Worm (Caenorhabditis elegans): ENCODE data around the gene pgm-3.

The pgm-3 gene

DNA sequence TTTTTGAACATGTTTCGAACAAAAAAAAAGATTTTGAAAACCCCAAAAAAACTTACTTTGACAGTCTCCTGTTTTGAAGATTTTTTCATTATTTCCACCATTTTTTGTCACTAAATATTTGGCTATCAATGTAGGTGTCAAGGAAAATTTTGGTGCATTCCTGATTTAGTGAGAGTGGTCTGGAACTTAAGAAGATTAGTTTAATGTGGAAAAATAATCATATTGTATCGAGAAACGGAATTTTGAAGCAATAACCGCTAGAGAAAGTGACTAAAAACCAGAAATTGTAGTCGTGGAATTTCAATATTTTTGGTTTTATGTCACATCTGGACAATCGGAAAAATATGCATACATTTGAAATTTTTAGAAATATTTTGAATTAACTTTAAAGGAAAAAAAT is 36.4 kb downstream of the pgm-3 start, which contains the start of the genes F20C5.11 and klp-11:
Gene F20C5.11, minus strand, starts transcription at position 101 of the 400 bp plus-strand sequence.
Gene klp-11, minus strand, starts transcription at position 171 of the 400 bp plus-strand sequence.
- TF ChIP-seq ztf-23 (GFP tag; IDR thresholded peaks at IDR 0.05) = no peak
- TF ChIP-seq flt-1 (GFP tag; IDR thresholded peaks at IDR 0.05) = no peak
- TF ChIP-seq T22C8.4 (GFP tag; IDR thresholded peaks at IDR 0.05) = no peak
- TF ChIP-seq klf-2 (GFP tag; conservative IDR thresholded peaks at IDR 0.05) = no peak
- TF ChIP-seq med-1 (GFP tag; optimal IDR thresholded peaks at IDR 0.05; ENCODE audit: insufficient read depth) = no peak
- TF ChIP-seq ref-1 (GFP tag; conservative IDR thresholded peaks at IDR 0.05) = no peak
- no peak for TF ChIP-seq tab-1 (GFP tag; IDR thresholded peaks at IDR 0.05)
- no peak for TF ChIP-seq ztf-29 (GFP tag; IDR thresholded peaks at IDR 0.05)
- no peak for TF ChIP-seq cog-1 (tag; optimal IDR thresholded peaks at IDR 0.05)

DNA sequence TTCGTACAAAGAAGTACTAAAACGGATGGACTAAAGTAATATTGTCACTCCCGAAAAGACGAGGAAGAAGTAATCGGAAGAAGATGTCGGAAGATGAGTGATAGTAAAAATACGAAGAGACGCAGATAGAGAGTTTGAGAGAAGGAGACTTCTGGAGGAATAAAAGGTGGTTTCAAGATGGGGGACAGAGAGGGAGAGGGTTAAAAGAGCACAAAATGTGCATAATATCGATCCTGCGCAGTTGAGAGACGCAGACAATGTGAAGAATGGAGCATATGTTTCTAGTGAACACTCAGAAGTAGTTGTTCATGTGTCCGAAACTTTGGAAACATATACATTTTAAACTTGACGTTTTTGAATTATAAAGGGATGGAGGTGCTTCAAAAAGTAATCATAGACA is 36.9 kb downstream of the pgm-3 start:
- peak; percentile 74 for TF ChIP-seq T22C8.4 (GFP tag; IDR thresholded peaks at IDR 0.05)
- no peak for TF ChIP-seq ztf-29 (GFP tag; IDR thresholded peaks at IDR 0.05)
- peak; percentile 47 for TF ChIP-seq cog-1 (tag; optimal IDR thresholded peaks at IDR 0.05)

DNA sequence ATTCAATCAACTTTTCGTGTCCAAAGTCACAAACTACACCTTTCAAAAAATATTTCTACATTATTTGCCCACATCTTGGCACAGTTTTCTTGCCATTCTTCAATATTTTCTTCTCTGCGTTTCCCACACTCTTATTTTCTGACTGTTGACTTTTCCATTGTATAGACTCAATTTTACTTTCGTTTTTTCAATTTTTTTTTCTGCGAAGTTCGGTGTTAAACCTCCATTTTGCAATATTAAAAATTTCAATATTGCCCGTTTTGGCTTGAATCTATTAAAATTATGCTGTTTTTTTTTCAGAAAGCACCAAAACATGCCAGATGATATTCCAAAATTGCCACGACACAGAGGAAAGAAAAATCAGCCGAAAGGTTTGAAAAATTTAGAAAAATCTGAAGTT is 39.0 kb downstream of the pgm-3 start, which contains the start of gene cdc-50.B:
Gene cdc-50.B, plus strand, starts transcription at position 301 of the 400 bp plus-strand sequence.
- no peak for TF ChIP-seq med-1 (GFP tag; optimal IDR thresholded peaks at IDR 0.05; ENCODE audit: insufficient read depth)
- TF ChIP-seq T22C8.4 (GFP tag; IDR thresholded peaks at IDR 0.05) = no peak
- no peak for TF ChIP-seq klf-2 (GFP tag; conservative IDR thresholded peaks at IDR 0.05)
- TF ChIP-seq ztf-29 (GFP tag; IDR thresholded peaks at IDR 0.05) = no peak
- no peak for TF ChIP-seq ztf-23 (GFP tag; IDR thresholded peaks at IDR 0.05)
- no peak for TF ChIP-seq flt-1 (GFP tag; IDR thresholded peaks at IDR 0.05)
- no peak for TF ChIP-seq cog-1 (tag; optimal IDR thresholded peaks at IDR 0.05)
- no peak for TF ChIP-seq ref-1 (GFP tag; conservative IDR thresholded peaks at IDR 0.05)
- TF ChIP-seq tab-1 (GFP tag; IDR thresholded peaks at IDR 0.05) = no peak

DNA sequence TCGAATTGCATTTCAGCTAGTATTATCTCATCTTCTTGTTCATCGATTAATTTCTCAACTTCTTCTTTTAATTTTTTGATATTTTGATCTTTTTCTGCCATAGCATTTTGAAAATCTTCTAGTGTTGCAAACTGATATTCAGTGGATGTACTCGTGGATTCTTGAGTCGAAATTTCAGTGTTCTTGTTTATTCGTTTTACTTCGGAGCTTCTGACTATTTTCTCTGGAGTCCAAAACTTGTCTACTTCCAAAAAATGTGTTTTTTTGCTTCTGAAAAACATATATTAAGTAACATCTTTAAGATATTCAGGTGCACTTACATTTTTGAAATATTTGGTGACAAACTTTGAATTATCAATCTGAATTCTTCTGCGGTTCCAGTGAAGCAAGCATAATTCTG is 44.0 kb downstream of the pgm-3 start, which contains the start of gene F20C5.5:
Gene F20C5.5, minus strand, starts transcription at position 101 of the 400 bp plus-strand sequence.
- TF ChIP-seq klf-2 (GFP tag; conservative IDR thresholded peaks at IDR 0.05) (no peak), tab-1 (GFP tag; IDR thresholded peaks at IDR 0.05) (no peak)

DNA sequence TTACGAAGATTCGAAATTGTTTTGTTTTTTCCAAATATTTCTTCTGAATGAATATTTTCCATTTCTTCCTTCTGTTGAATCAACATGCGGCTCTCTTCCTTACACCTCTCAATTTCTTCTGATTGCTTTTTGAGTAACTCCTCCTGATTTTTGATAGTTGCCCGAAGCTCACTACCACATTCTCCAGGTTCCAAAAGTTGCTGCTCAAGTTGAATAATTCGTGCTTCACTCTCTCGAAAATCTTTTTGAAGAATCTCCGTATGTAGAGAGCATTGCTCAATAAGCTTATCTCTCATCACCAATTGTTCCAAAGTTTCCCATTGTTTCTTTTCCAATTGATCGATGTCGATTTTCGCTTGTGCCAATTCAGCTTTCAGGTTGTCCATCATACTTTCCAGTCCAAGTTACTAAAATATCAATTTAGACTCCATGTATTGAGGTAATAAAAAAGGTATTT is 47.3 kb downstream of the pgm-3 start, which contains the start of gene F20C5.6:
Gene F20C5.6, minus strand, starts transcription at position 407 of the 457 bp plus-strand sequence.
- TF ChIP-seq tab-1 (GFP tag; IDR thresholded peaks at IDR 0.05) = no peak
- no peak for TF ChIP-seq cog-1 (tag; optimal IDR thresholded peaks at IDR 0.05)
- no peak for TF ChIP-seq ref-1 (GFP tag; conservative IDR thresholded peaks at IDR 0.05)
- no peak for TF ChIP-seq flt-1 (GFP tag; IDR thresholded peaks at IDR 0.05)
- TF ChIP-seq ztf-29 (GFP tag; IDR thresholded peaks at IDR 0.05) = no peak
- no peak for TF ChIP-seq med-1 (GFP tag; optimal IDR thresholded peaks at IDR 0.05; ENCODE audit: insufficient read depth)
- no peak for TF ChIP-seq ztf-23 (GFP tag; IDR thresholded peaks at IDR 0.05)
- no peak for TF ChIP-seq T22C8.4 (GFP tag; IDR thresholded peaks at IDR 0.05)
- no peak for TF ChIP-seq klf-2 (GFP tag; conservative IDR thresholded peaks at IDR 0.05)
